5 fruit fly cellular contexts compared by ENCODE assay signal in the genomic region with DNA sequence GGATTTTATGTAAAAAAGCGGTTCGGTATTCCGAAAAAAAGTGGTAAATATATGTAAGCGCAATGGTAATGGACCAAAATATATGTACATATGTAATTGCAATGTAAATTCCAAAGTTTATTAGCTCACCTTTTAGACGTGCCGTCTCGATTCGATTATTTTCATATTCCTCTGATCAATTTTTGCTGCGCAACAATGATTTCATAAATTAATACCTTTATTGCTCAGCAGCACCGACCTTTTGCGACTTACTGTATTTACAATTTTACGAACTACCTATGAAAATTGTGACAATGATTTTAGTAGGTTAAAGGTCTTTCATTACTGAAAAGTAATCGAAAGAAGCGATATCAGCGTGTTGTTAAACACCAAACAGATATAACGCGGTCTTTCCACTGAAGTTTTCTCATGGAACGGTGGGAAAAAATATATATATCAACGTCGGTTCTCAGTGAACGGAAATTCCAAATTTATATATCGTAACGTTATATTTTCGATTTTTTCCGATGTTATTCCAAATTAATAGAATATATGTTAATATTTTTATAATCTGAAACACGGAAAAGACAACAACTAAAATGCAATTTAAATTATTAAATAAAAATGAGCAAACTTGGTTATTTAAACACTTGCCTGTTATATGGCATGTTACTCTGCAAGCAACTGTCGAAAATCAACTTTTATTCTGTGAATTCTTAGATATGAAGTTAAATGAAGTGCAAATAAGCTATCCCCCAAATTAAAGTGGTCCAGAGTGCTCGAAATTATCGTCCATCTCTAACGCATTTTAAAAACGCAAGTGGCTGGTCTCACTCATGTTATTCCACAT.
TF ChIP-seq lines count a peak whose summit lies in the region.

A gene (minus strand): TSS at position 330 of the 829 bp plus-strand sequence.
A gene (plus strand): TSS at position 810 of the 829 bp plus-strand sequence.

- no peak for TF ChIP-seq CTCF in whole organism, embryonic (GFP tag; optimal IDR thresholded peaks at IDR 0.05; lab: Kevin White, UChicago)

TF ChIP-seq in whole organism, adult, 20 proteins besides CTCF, POLR2A, EP300 and RAD21:
- TF ChIP-seq pad (GFP tag; optimal IDR thresholded peaks at IDR 0.05; lab: Kevin White, UChicago) (no peak), CG7101 (tag; optimal IDR thresholded peaks at IDR 0.05; lab: Kevin White, UChicago) (peak; percentile 13), CG14711 (tag; optimal IDR thresholded peaks at IDR 0.05; lab: Kevin White, UChicago) (peak; percentile 3), tj (GFP tag; optimal IDR thresholded peaks at IDR 0.05; lab: Kevin White, UChicago) (peak; percentile 22), kay (GFP tag; lab: Kevin White, UChicago; ENCODE audit: borderline replicate concordance) (no peak), CG11617 (GFP tag; optimal IDR thresholded peaks at IDR 0.05; lab: Kevin White, UChicago) (peak; percentile 16), Mnt (GFP tag; optimal IDR thresholded peaks at IDR 0.05; lab: Kevin White, UChicago) (peak; percentile 14), cnc (optimal IDR thresholded peaks at IDR 0.05; lab: Kevin White, UChicago) (no peak), toe (GFP tag; optimal IDR thresholded peaks at IDR 0.05; lab: Kevin White, UChicago) (peak; percentile 27), Clk (GFP tag; optimal IDR thresholded peaks at IDR 0.05; lab: Kevin White, UChicago) (no peak), CG1620 (GFP tag; optimal IDR thresholded peaks at IDR 0.05; lab: Kevin White, UChicago) (peak; percentile 31), ovo (GFP tag; optimal IDR thresholded peaks at IDR 0.05; lab: Kevin White, UChicago) (peak; percentile 56), bab1 (GFP tag; optimal IDR thresholded peaks at IDR 0.05; lab: Kevin White, UChicago) (no peak)
TF ChIP-seq in whole organism, adult: peak in this region for 8.

TF ChIP-seq in whole organism, embryonic, 481 proteins besides CTCF, POLR2A, EP300 and RAD21 (continues in another document):
- no peak for TF ChIP-seq Doc3 (GFP tag; IDR thresholded peaks at IDR 0.05; lab: Robert Waterston, UW; ENCODE audit: partially characterized antibody)
- TF ChIP-seq CG10654 (GFP tag; optimal IDR thresholded peaks at IDR 0.05; lab: Kevin White, UChicago): no peak
- TF ChIP-seq unc-4 (GFP tag; IDR thresholded peaks at IDR 0.05; lab: Robert Waterston, UW; ENCODE audit: partially characterized antibody): no peak
- no peak for TF ChIP-seq dati (GFP tag; IDR thresholded peaks at IDR 0.05; lab: Robert Waterston, UW)
- TF ChIP-seq amos (GFP tag; IDR thresholded peaks at IDR 0.05; lab: Robert Waterston, UW; ENCODE audit: partially characterized antibody): 0 out of 2 replicates have a peak, but pooled peaks have one; percentile 24
- no peak for TF ChIP-seq CG33213 (GFP tag; optimal IDR thresholded peaks at IDR 0.05; lab: Kevin White, UChicago)
- 0 out of 3 replicates have a peak, but pooled peaks have one; percentile 21 for TF ChIP-seq knrl (GFP tag; IDR thresholded peaks at IDR 0.05; lab: Robert Waterston, UW; ENCODE audit: partially characterized antibody)
- TF ChIP-seq Ptx1 (GFP tag; IDR thresholded peaks at IDR 0.05; lab: Robert Waterston, UW): peak; percentile 27; the same call in 1 of the 2 replicates
- no peak for TF ChIP-seq her (GFP tag; optimal IDR thresholded peaks at IDR 0.05; lab: Kevin White, UChicago)
- TF ChIP-seq CG6654 (GFP tag; optimal IDR thresholded peaks at IDR 0.05; lab: Kevin White, UChicago): no peak
- 0 out of 3 replicates have a peak, but pooled peaks have one; percentile 27 for TF ChIP-seq Mrtf (GFP tag; IDR thresholded peaks at IDR 0.05; lab: Robert Waterston, UW)
- peak; percentile 20 for TF ChIP-seq sug (tag; optimal IDR thresholded peaks at IDR 0.05; lab: Kevin White, UChicago)
- no peak for TF ChIP-seq onecut (GFP tag; IDR thresholded peaks at IDR 0.05; lab: Robert Waterston, UW)
- no peak for TF ChIP-seq hb (GFP tag; IDR thresholded peaks at IDR 0.05; lab: Robert Waterston, UW; ENCODE audit: partially characterized antibody)
- peak; percentile 58 for TF ChIP-seq CG2678 (tag; optimal IDR thresholded peaks at IDR 0.05; lab: Kevin White, UChicago)

TF ChIP-seq in whole organism, prepupa, 60 proteins besides CTCF, POLR2A, EP300 and RAD21 (continues in another document):
- TF ChIP-seq Met (GFP tag; optimal IDR thresholded peaks at IDR 0.05; lab: Kevin White, UChicago) (peak; percentile 11), CG32006 (GFP tag; optimal IDR thresholded peaks at IDR 0.05; lab: Kevin White, UChicago) (no peak), CG6854 (GFP tag; optimal IDR thresholded peaks at IDR 0.05; lab: Kevin White, UChicago) (no peak), ss (GFP tag; optimal IDR thresholded peaks at IDR 0.05; lab: Kevin White, UChicago) (peak in 1 of 2 experiments; percentile 45), CG31627 (GFP tag; optimal IDR thresholded peaks at IDR 0.05; lab: Kevin White, UChicago) (peak; percentile 26), CG10631 (GFP tag; optimal IDR thresholded peaks at IDR 0.05; lab: Kevin White, UChicago) (peak; percentile 41), fd85E (GFP tag; optimal IDR thresholded peaks at IDR 0.05; lab: Kevin White, UChicago) (no peak), fd59A (GFP tag; optimal IDR thresholded peaks at IDR 0.05; lab: Kevin White, UChicago) (peak; percentile 29), CG10669 (GFP tag; optimal IDR thresholded peaks at IDR 0.05; lab: Kevin White, UChicago) (peak; percentile 28), CG1621 (tag; optimal IDR thresholded peaks at IDR 0.05; lab: Kevin White, UChicago) (no peak), CG6163 (GFP tag; IDR thresholded peaks at IDR 0.05; lab: Robert Waterston, UW) (no peak), net (GFP tag; optimal IDR thresholded peaks at IDR 0.05; lab: Kevin White, UChicago) (no peak), Hr38 (GFP tag; optimal IDR thresholded peaks at IDR 0.05; lab: Kevin White, UChicago) (no peak), CG8119 (GFP tag; IDR thresholded peaks at IDR 0.05; lab: Robert Waterston, UW) (no peak), CG8319 (GFP tag; optimal IDR thresholded peaks at IDR 0.05; lab: Kevin White, UChicago) (no peak), Lpt (GFP tag; optimal IDR thresholded peaks at IDR 0.05; lab: Kevin White, UChicago) (peak; percentile 3), Eip78C (GFP tag; lab: Kevin White, UChicago) (peak; percentile 77), svp (GFP tag; lab: Kevin White, UChicago) (peak; percentile 98)

TF ChIP-seq in whole organism, pupa, 21 proteins besides CTCF, POLR2A, EP300 and RAD21:
- TF ChIP-seq D1 (tag; optimal IDR thresholded peaks at IDR 0.05; lab: Kevin White, UChicago): no peak
- peak; percentile 64 for TF ChIP-seq CG8159 (tag; optimal IDR thresholded peaks at IDR 0.05; lab: Kevin White, UChicago)
- peak; percentile 5 for TF ChIP-seq gl (tag; optimal IDR thresholded peaks at IDR 0.05; lab: Kevin White, UChicago)
- peak; percentile 32 for TF ChIP-seq CG15710 (tag; optimal IDR thresholded peaks at IDR 0.05; lab: Kevin White, UChicago)
- TF ChIP-seq CG34367 (tag; optimal IDR thresholded peaks at IDR 0.05; lab: Kevin White, UChicago): peak; percentile 18
- peak; percentile 16; the same call in 1 of the 3 replicates for TF ChIP-seq CG4496 (GFP tag; IDR thresholded peaks at IDR 0.05; lab: Robert Waterston, UW)
- peak; percentile 13 for TF ChIP-seq Snoo (tag; optimal IDR thresholded peaks at IDR 0.05; lab: Kevin White, UChicago)
- peak; percentile 32 for TF ChIP-seq CG9948 (tag; optimal IDR thresholded peaks at IDR 0.05; lab: Kevin White, UChicago)
- no peak for TF ChIP-seq Pif1B (GFP tag; optimal IDR thresholded peaks at IDR 0.05; lab: Kevin White, UChicago)

TF ChIP-seq in whole organism, wandering third instar larva, 38 proteins besides CTCF, POLR2A, EP300 and RAD21 (continues in another document):
- TF ChIP-seq Dif (GFP tag; optimal IDR thresholded peaks at IDR 0.05; lab: Kevin White, UChicago; ENCODE audit: partially characterized antibody): no peak
- TF ChIP-seq OdsH (GFP tag; optimal IDR thresholded peaks at IDR 0.05; lab: Kevin White, UChicago): no peak
- TF ChIP-seq Hr83 (GFP tag; optimal IDR thresholded peaks at IDR 0.05; lab: Kevin White, UChicago; ENCODE audit: poor library complexity, severe bottlenecking): no peak
- TF ChIP-seq N (GFP tag; optimal IDR thresholded peaks at IDR 0.05; lab: Kevin White, UChicago): peak; percentile 74
- no peak for TF ChIP-seq br (GFP tag; optimal IDR thresholded peaks at IDR 0.05; lab: Kevin White, UChicago)
- no peak for TF ChIP-seq Myc (optimal IDR thresholded peaks at IDR 0.05; lab: Kevin White, UChicago)
- no peak for TF ChIP-seq brk (GFP tag; optimal IDR thresholded peaks at IDR 0.05; lab: Kevin White, UChicago)
- no peak for TF ChIP-seq Abd-B (GFP tag; optimal IDR thresholded peaks at IDR 0.05; lab: Kevin White, UChicago)
- TF ChIP-seq Mio (GFP tag; optimal IDR thresholded peaks at IDR 0.05; lab: Kevin White, UChicago): no peak
- no peak for TF ChIP-seq Vsx2 (GFP tag; optimal IDR thresholded peaks at IDR 0.05; lab: Kevin White, UChicago; ENCODE audit: partially characterized antibody)
- TF ChIP-seq foxo (GFP tag; optimal IDR thresholded peaks at IDR 0.05; lab: Kevin White, UChicago): peak in 1 of 2 experiments; percentile 29
- no peak for TF ChIP-seq dl (GFP tag; optimal IDR thresholded peaks at IDR 0.05; lab: Kevin White, UChicago; ENCODE audit: insufficient read depth in 1 of 2, partially characterized antibody in 2 of 2)
- no peak for TF ChIP-seq CG32264 (GFP tag; optimal IDR thresholded peaks at IDR 0.05; lab: Kevin White, UChicago)
- TF ChIP-seq lola (GFP tag; optimal IDR thresholded peaks at IDR 0.05; lab: Kevin White, UChicago): no peak
- TF ChIP-seq sage (GFP tag; optimal IDR thresholded peaks at IDR 0.05; lab: Kevin White, UChicago): no peak
- TF ChIP-seq Dfd (GFP tag; optimal IDR thresholded peaks at IDR 0.05; lab: Kevin White, UChicago): no peak
- no peak for TF ChIP-seq jim (GFP tag; optimal IDR thresholded peaks at IDR 0.05; lab: Kevin White, UChicago)
- peak; percentile 2 for TF ChIP-seq fru (GFP tag; optimal IDR thresholded peaks at IDR 0.05; lab: Kevin White, UChicago)
- TF ChIP-seq ey (GFP tag; optimal IDR thresholded peaks at IDR 0.05; lab: Kevin White, UChicago): peak; percentile 1
- peak; percentile 51 for TF ChIP-seq HLH106 (tag; optimal IDR thresholded peaks at IDR 0.05; lab: Kevin White, UChicago)
- peak; percentile 29 for TF ChIP-seq Sp1 (GFP tag; optimal IDR thresholded peaks at IDR 0.05; lab: Kevin White, UChicago)
- no peak for TF ChIP-seq Jra (GFP tag; optimal IDR thresholded peaks at IDR 0.05; lab: Kevin White, UChicago)
- peak; percentile 30 for TF ChIP-seq rgr (GFP tag; optimal IDR thresholded peaks at IDR 0.05; lab: Kevin White, UChicago)
- peak; percentile 17 for TF ChIP-seq Hnf4 (GFP tag; optimal IDR thresholded peaks at IDR 0.05; lab: Kevin White, UChicago)
- TF ChIP-seq h (GFP tag; optimal IDR thresholded peaks at IDR 0.05; lab: Kevin White, UChicago): no peak
- TF ChIP-seq psq (GFP tag; optimal IDR thresholded peaks at IDR 0.05; lab: Kevin White, UChicago): peak; percentile 12
- TF ChIP-seq Rel (GFP tag; optimal IDR thresholded peaks at IDR 0.05; lab: Kevin White, UChicago): no peak
- no peak for TF ChIP-seq Rel (tag; optimal IDR thresholded peaks at IDR 0.05; lab: Kevin White, UChicago)
- TF ChIP-seq CG9705 (GFP tag; optimal IDR thresholded peaks at IDR 0.05; lab: Kevin White, UChicago): no peak
